Worm (Caenorhabditis elegans) whole organism, mixed stage, embryonic: Measurements from ENCODE around the gene fbxa-85.

Experiments used
- elt-1 ChIP-seq: sonication (generic microtip); optimal IDR thresholded peaks from 2 replicates; lab custom pipeline; 2017; ENCODE audit warnings: missing genetic modification characterization, mild to moderate bottlenecking, missing compliant biosample characterization, antibody characterized with exemption, moderate library complexity, borderline replicate concordance; ENCODE audit not compliant: insufficient read depth
- elt-3 ChIP-seq: fragments of 150-350 bp; optimal IDR thresholded peaks from 2 replicates; lab custom pipeline; 2014; ENCODE audit warnings: missing biosample characterization, missing genetic modification characterization
- lin-13 ChIP-seq: fragments of 150-350 bp; optimal IDR thresholded peaks from 2 replicates; lab custom pipeline; 2014; ENCODE audit warnings: missing biosample characterization, missing genetic modification characterization
- mab-5 ChIP-seq: fragments of 150-350 bp; optimal IDR thresholded peaks from 2 replicates; lab custom pipeline; 2014; ENCODE audit warnings: missing biosample characterization, missing genetic modification characterization
- nhr-12 ChIP-seq: fragments of 150-350 bp; optimal IDR thresholded peaks from 2 replicates; lab custom pipeline; 2014; ENCODE audit warnings: missing biosample characterization, missing genetic modification characterization
- nhr-237 ChIP-seq: fragments of 150-350 bp; optimal IDR thresholded peaks from 2 replicates; lab custom pipeline; 2014; ENCODE audit warnings: missing biosample characterization, missing genetic modification characterization
- nhr-28 ChIP-seq: fragments of 150-350 bp; optimal IDR thresholded peaks from 2 replicates; lab custom pipeline; 2014; ENCODE audit warnings: missing biosample characterization, missing genetic modification characterization
- pha-4 ChIP-seq: fragments of 150-350 bp; optimal IDR thresholded peaks from 2 replicates; lab custom pipeline; 2018; ENCODE audit warnings: missing biosample characterization, missing genetic modification reagents, missing genetic modification characterization
- snpc-4 ChIP-seq: fragments of 150-350 bp; optimal IDR thresholded peaks from 2 replicates; lab custom pipeline; 2014; ENCODE audit warnings: missing biosample characterization, missing genetic modification characterization
- unc-39 ChIP-seq: fragments of 150-350 bp; optimal IDR thresholded peaks from 2 replicates; lab custom pipeline; 2014; ENCODE audit warnings: missing biosample characterization, missing genetic modification characterization
- unc-62 ChIP-seq: fragments of 150-350 bp; optimal IDR thresholded peaks from 2 replicates; lab custom pipeline; 2014; ENCODE audit warnings: missing biosample characterization, missing genetic modification reagents, missing genetic modification characterization
- zip-8 ChIP-seq: fragments of 150-350 bp; optimal IDR thresholded peaks from 2 replicates; lab custom pipeline; 2014; ENCODE audit warnings: missing biosample characterization, missing genetic modification characterization
- ztf-11 ChIP-seq: fragments of 150-350 bp; optimal IDR thresholded peaks from 2 replicates; lab custom pipeline; 2014; ENCODE audit warnings: missing biosample characterization, missing genetic modification characterization

- no peak for TF ChIP-seq unc-62 (GFP tag; lab: Kevin White, UChicago)
- no peak for TF ChIP-seq ztf-11 (tag; lab: Kevin White, UChicago)
- no peak for TF ChIP-seq unc-39
- no peak for TF ChIP-seq mab-5
- no peak for TF ChIP-seq elt-1 (tag; lab: Kevin White, UChicago)
- TF ChIP-seq nhr-12: no peak
- no peak for TF ChIP-seq lin-13 (tag; lab: Kevin White, UChicago)
- TF ChIP-seq nhr-237 (tag; lab: Kevin White, UChicago): no peak
- no peak for TF ChIP-seq nhr-28
- TF ChIP-seq elt-3: no peak
- TF ChIP-seq zip-8 (tag; lab: Kevin White, UChicago): no peak
- TF ChIP-seq snpc-4 (tag; lab: Kevin White, UChicago): no peak
- no peak for TF ChIP-seq pha-4
These were observed 1.3 kb upstream of the fbxa-85 start for ce11 chrV:17257637-17258036.
